Worm (Caenorhabditis elegans): Measurements from ENCODE around the gene Y39G8B.7.

Gene Y39G8B.7

ce11 chrII:13994934-13995333 lies at the start of gene Y39G8B.7:
TSS of gene Y39G8B.7 (minus strand) at chrII:13995034.
- TF ChIP-seq nhr-47 (tag; optimal IDR thresholded peaks at IDR 0.05) (no peak), C04F5.9 (tag; optimal IDR thresholded peaks at IDR 0.05) (no peak), ztf-11 (tag; optimal IDR thresholded peaks at IDR 0.05) (no peak), elt-3 (tag; optimal IDR thresholded peaks at IDR 0.05) (no peak), unc-98 (GFP tag; IDR thresholded peaks at IDR 0.05) (no peak), grh-1 (GFP tag; IDR thresholded peaks at IDR 0.05) (no peak), skn-1 (tag; optimal IDR thresholded peaks at IDR 0.05) (no peak), nhr-19 (GFP tag; conservative IDR thresholded peaks at IDR 0.05) (no peak), lin-13 (GFP tag; optimal IDR thresholded peaks at IDR 0.05) (no peak), Y116A8C.19 (tag; optimal IDR thresholded peaks at IDR 0.05; ENCODE audit: borderline replicate concordance) (no peak), fkh-8 (tag; optimal IDR thresholded peaks at IDR 0.05) (no peak), C16A3.4 (tag; optimal IDR thresholded peaks at IDR 0.05) (no peak), zip-4 (GFP tag; optimal IDR thresholded peaks at IDR 0.05) (no peak), mep-1 (tag; optimal IDR thresholded peaks at IDR 0.05) (no peak), zag-1 (tag; optimal IDR thresholded peaks at IDR 0.05) (no peak), ama-1 (optimal IDR thresholded peaks at IDR 0.05) (no peak), nhr-76 (tag; optimal IDR thresholded peaks at IDR 0.05) (no peak)

DNA sequence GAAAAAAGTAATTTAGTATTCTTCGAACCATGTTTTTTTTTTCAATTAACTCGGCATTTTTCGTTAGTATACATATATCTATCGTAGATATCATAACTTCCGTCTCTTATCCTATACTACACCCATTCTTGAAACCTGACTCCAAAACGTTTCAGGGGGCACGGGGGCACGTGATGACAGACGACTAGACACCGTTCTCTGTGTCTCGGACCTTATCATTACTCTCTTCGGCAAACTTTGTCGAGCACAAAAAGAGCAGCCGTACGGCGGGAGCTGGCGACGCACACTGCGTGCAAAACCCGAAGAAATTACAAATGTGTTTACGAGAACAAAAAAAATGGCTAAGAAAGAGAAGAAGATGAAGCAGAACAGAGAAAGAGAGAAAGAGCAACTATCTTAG lies 49.4 kb upstream of the Y39G8B.7 start:
- TF ChIP-seq dsc-1 (tag; optimal IDR thresholded peaks at IDR 0.05), result peak; percentile 14
- peak; percentile 6 for TF ChIP-seq lir-3 (tag; optimal IDR thresholded peaks at IDR 0.05; ENCODE audit: poor library complexity)
- TF ChIP-seq nhr-237 (tag; optimal IDR thresholded peaks at IDR 0.05), result no peak
- peak; percentile 76 for TF ChIP-seq nhr-19 (GFP tag; conservative IDR thresholded peaks at IDR 0.05)
- TF ChIP-seq mep-1 (tag; optimal IDR thresholded peaks at IDR 0.05), result peak; percentile 68
- peak; percentile 70 for TF ChIP-seq snu-23 (GFP tag; optimal IDR thresholded peaks at IDR 0.05)
- peak; percentile 51 for TF ChIP-seq efl-1 (optimal IDR thresholded peaks at IDR 0.05)
- peak; percentile 30 to 82 for TF ChIP-seq efl-1 (GFP tag; optimal IDR thresholded peaks at IDR 0.05 in 1 of 2)
- TF ChIP-seq aha-1 (tag; optimal IDR thresholded peaks at IDR 0.05), result no peak
- TF ChIP-seq fkh-10 (GFP tag; optimal IDR thresholded peaks at IDR 0.05), result peak; percentile 90
- peak; percentile 90 for TF ChIP-seq fkh-8 (tag; optimal IDR thresholded peaks at IDR 0.05)
- no peak for TF ChIP-seq alr-1 (tag; optimal IDR thresholded peaks at IDR 0.05; ENCODE audit: borderline replicate concordance)
- TF ChIP-seq elt-2 (tag; optimal IDR thresholded peaks at IDR 0.05), result peak; percentile 71
- no peak for TF ChIP-seq F16B12.6 (tag; optimal IDR thresholded peaks at IDR 0.05)
- TF ChIP-seq tbx-2 (tag; optimal IDR thresholded peaks at IDR 0.05), result peak; percentile 80
- peak; percentile 70 for TF ChIP-seq jun-1 (tag; optimal IDR thresholded peaks at IDR 0.05)
- TF ChIP-seq nhr-84 (tag; optimal IDR thresholded peaks at IDR 0.05), result no peak
- TF ChIP-seq C34B4.2 (tag; optimal IDR thresholded peaks at IDR 0.05), result no peak
- TF ChIP-seq ces-1 (GFP tag; optimal IDR thresholded peaks at IDR 0.05), result peak; percentile 75
- TF ChIP-seq lin-14 (GFP tag; optimal IDR thresholded peaks at IDR 0.05), result peak; percentile 95
- TF ChIP-seq nhr-77 (tag; optimal IDR thresholded peaks at IDR 0.05), result peak; percentile 92
- TF ChIP-seq sox-4 (tag; optimal IDR thresholded peaks at IDR 0.05), result peak; percentile 62
- TF ChIP-seq pag-3 (tag; optimal IDR thresholded peaks at IDR 0.05; ENCODE audit: borderline replicate concordance, insufficient read depth), result peak; percentile 2
- peak; percentile 58 to 83 for TF ChIP-seq mdl-1 (tag; optimal IDR thresholded peaks at IDR 0.05)
- TF ChIP-seq nhr-71 (tag; optimal IDR thresholded peaks at IDR 0.05), result peak; percentile 96
- TF ChIP-seq egl-13 (tag; optimal IDR thresholded peaks at IDR 0.05), result peak; percentile 60
- no peak for TF ChIP-seq blmp-1 (tag; optimal IDR thresholded peaks at IDR 0.05)
- TF ChIP-seq irx-1 (tag; optimal IDR thresholded peaks at IDR 0.05), result peak; percentile 61
- TF ChIP-seq lsy-2 (tag; optimal IDR thresholded peaks at IDR 0.05), result peak; percentile 47 to 82
- peak; percentile 12 for TF ChIP-seq lin-13 (GFP tag; optimal IDR thresholded peaks at IDR 0.05)
- TF ChIP-seq fkh-4 (tag; optimal IDR thresholded peaks at IDR 0.05; ENCODE audit: borderline replicate concordance), result no peak
- TF ChIP-seq nhr-47 (tag; optimal IDR thresholded peaks at IDR 0.05), result peak; percentile 85
- TF ChIP-seq C04F5.9 (tag; optimal IDR thresholded peaks at IDR 0.05), result no peak
- TF ChIP-seq rnt-1 (tag; optimal IDR thresholded peaks at IDR 0.05), result peak; percentile 69
- peak in 2 of 3 experiments; percentile 6 to 39 for TF ChIP-seq dpl-1 (GFP tag; optimal IDR thresholded peaks at IDR 0.05)
- no peak for TF ChIP-seq unc-62 (GFP tag; optimal IDR thresholded peaks at IDR 0.05)
- peak; percentile 89 for TF ChIP-seq nhr-20 (tag; optimal IDR thresholded peaks at IDR 0.05)
- TF ChIP-seq ets-5 (GFP tag; IDR thresholded peaks at IDR 0.05), result no peak
- peak; percentile 37 to 61 for TF ChIP-seq egl-27 (tag; optimal IDR thresholded peaks at IDR 0.05)
- peak; percentile 29 for TF ChIP-seq C16A3.4 (tag; optimal IDR thresholded peaks at IDR 0.05)
- peak; percentile 65 for TF ChIP-seq skn-1 (tag; optimal IDR thresholded peaks at IDR 0.05)

All from whole organism, L1 larva.